Fruit fly (Drosophila melanogaster) whole organism, adult: ENCODE results near the gene Naa40.

ENCODE experiments used
- CG11617 ChIP-seq: fragments of 200-800 bp; sonication (Bioruptor generic); optimal IDR thresholded peaks from 2 replicates; lab custom pipeline; 2017; ENCODE audit warnings: mild to moderate bottlenecking, missing biosample characterization, missing genetic modification reagents, missing genetic modification characterization
- CG12768 ChIP-seq: fragments of 200-800 bp; sonication (Bioruptor generic); optimal IDR thresholded peaks from 2 replicates; lab custom pipeline; 2017; ENCODE audit warnings: missing biosample characterization, missing genetic modification characterization, mild to moderate bottlenecking, moderate library complexity, missing genetic modification reagents
- CG14711 ChIP-seq: fragments of 200-800 bp; sonication (Bioruptor generic); optimal IDR thresholded peaks from 2 replicates; lab custom pipeline; 2018; ENCODE audit warnings: missing biosample characterization, mild to moderate bottlenecking, missing genetic modification characterization, moderate library complexity
- CG1620 ChIP-seq: fragments of 200-800 bp; sonication (Bioruptor generic); optimal IDR thresholded peaks from 2 replicates; lab custom pipeline; 2016; ENCODE audit warnings: missing biosample characterization, missing genetic modification characterization
- CG33017 ChIP-seq: fragments of 200-800 bp; sonication (Bioruptor generic); optimal IDR thresholded peaks from 2 replicates; lab custom pipeline; 2018; ENCODE audit warnings: missing biosample characterization, mild to moderate bottlenecking, missing genetic modification characterization, moderate library complexity
- CG5204 ChIP-seq: fragments of 200-800 bp; sonication (Bioruptor generic); optimal IDR thresholded peaks from 2 replicates; lab custom pipeline; 2016; ENCODE audit warnings: missing biosample characterization, missing genetic modification characterization
- CG7045 ChIP-seq: fragments of 200-800 bp; sonication (Bioruptor generic); optimal IDR thresholded peaks from 2 replicates; lab custom pipeline; 2017; ENCODE audit warnings: missing biosample characterization, mild to moderate bottlenecking, missing genetic modification characterization
- CG7101 ChIP-seq: fragments of 200-800 bp; sonication (Bioruptor generic); optimal IDR thresholded peaks from 2 replicates; lab custom pipeline; 2018; ENCODE audit warnings: missing biosample characterization, mild to moderate bottlenecking, missing genetic modification characterization, moderate library complexity
- Clk ChIP-seq: fragments of 200-800 bp; sonication (Bioruptor generic); optimal IDR thresholded peaks from 2 replicates; lab custom pipeline; 2017; ENCODE audit warnings: missing biosample characterization, missing genetic modification characterization
- Crg-1 ChIP-seq: fragments of 200-800 bp; sonication (Bioruptor generic); optimal IDR thresholded peaks from 2 replicates; lab custom pipeline; 2016; ENCODE audit warnings: missing biosample characterization, missing genetic modification characterization
- Hr96 ChIP-seq: fragments of 200-800 bp; sonication (Bioruptor generic); optimal IDR thresholded peaks from 2 replicates; lab custom pipeline; 2016; ENCODE audit warnings: missing biosample characterization, missing genetic modification characterization
- Mnt ChIP-seq: fragments of 200-800 bp; sonication (Bioruptor generic); optimal IDR thresholded peaks from 2 replicates; lab custom pipeline; 2016; ENCODE audit warnings: missing biosample characterization, mild to moderate bottlenecking, missing genetic modification characterization
- bab1 ChIP-seq: fragments of 200-800 bp; sonication (Bioruptor generic); optimal IDR thresholded peaks from 3 replicates; lab custom pipeline; 2019; ENCODE audit warnings: missing biosample characterization, mild to moderate bottlenecking, missing genetic modification characterization, moderate library complexity
- cic ChIP-seq: fragments of 200-800 bp; sonication (Bioruptor generic); optimal IDR thresholded peaks from 2 replicates; lab custom pipeline; 2017; ENCODE audit warnings: missing biosample characterization, mild to moderate bottlenecking, missing genetic modification characterization, moderate library complexity
- cnc ChIP-seq, 2 experiments: fragments of >200 bp; optimal IDR thresholded peaks; 2 replicates each; lab custom pipeline; 2017
- kay ChIP-seq: fragments of 200-800 bp; sonication (Bioruptor generic); peaks from one replicate; lab custom pipeline; 2016; ENCODE audit warnings: missing biosample characterization, missing genetic modification characterization, borderline replicate concordance
- ovo ChIP-seq: fragments of 200-800 bp; sonication (Bioruptor generic); optimal IDR thresholded peaks from 2 replicates; lab custom pipeline; 2016; ENCODE audit warnings: missing biosample characterization, missing genetic modification characterization
- pad ChIP-seq: fragments of 200-800 bp; sonication (Bioruptor generic); optimal IDR thresholded peaks from 3 replicates; lab custom pipeline; 2017; ENCODE audit warnings: missing biosample characterization, missing genetic modification characterization, mild to moderate bottlenecking, moderate library complexity, missing genetic modification reagents
- tj ChIP-seq: fragments of 200-800 bp; sonication (Bioruptor generic); optimal IDR thresholded peaks from 3 replicates; lab custom pipeline; 2017; ENCODE audit warnings: missing biosample characterization, mild to moderate bottlenecking, missing genetic modification characterization, moderate library complexity
- toe ChIP-seq: fragments of 200-800 bp; sonication (Bioruptor generic); optimal IDR thresholded peaks from 2 replicates; lab custom pipeline; 2016; ENCODE audit warnings: missing biosample characterization, missing genetic modification characterization

Gene Naa40

DNA sequence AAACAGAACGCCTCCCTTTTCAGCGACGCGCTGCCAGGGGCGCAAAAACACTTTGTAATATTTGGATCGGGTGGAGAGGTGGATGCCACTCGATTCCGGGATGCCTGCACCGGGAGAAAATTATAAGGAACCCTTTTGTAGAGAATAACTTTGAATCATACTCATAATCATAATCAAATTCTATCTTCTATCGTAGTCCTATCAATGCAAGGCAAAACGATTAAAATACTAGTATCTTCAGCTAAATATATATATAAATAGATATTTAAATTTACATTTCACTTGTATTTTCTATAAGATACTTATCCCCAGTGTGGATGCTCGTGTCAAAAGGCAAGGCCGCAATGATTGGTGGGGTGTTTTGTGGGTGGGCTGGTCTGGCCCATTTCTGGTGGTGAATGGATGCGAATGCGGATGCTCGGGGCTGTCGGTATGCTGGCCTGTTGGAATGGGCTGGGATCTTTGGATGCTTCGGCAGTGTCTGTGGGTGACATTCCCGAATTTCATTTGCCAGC lies 18.9 kb downstream of the Naa40 start:
- TF ChIP-seq tj (no peak), pad (GFP tag; lab: Kevin White, UChicago) (no peak), ovo (no peak), Clk (no peak), CG14711 (tag; lab: Kevin White, UChicago) (no peak), toe (no peak), CG7101 (tag; lab: Kevin White, UChicago) (no peak), CG33017 (tag; lab: Kevin White, UChicago) (no peak), cnc (optimal IDR thresholded peaks at IDR 0.05; lab: Kevin White, UChicago) (no peak), Mnt (no peak)

dm6 chr3R:29704557-29704956 lies 20.2 kb downstream of the Naa40 start:
- TF ChIP-seq CG5204 (GFP tag; lab: Kevin White, UChicago) (no peak), toe (no peak), tj (no peak), kay (GFP tag; lab: Kevin White, UChicago) (no peak), CG33017 (tag; lab: Kevin White, UChicago) (no peak), Hr96 (GFP tag; lab: Kevin White, UChicago) (no peak), CG14711 (tag; lab: Kevin White, UChicago) (no peak), CG1620 (GFP tag; lab: Kevin White, UChicago) (no peak), cic (GFP tag; lab: Kevin White, UChicago) (no peak), bab1 (GFP tag; lab: Kevin White, UChicago) (no peak), CG7045 (GFP tag; lab: Kevin White, UChicago) (no peak), ovo (no peak), Crg-1 (GFP tag; lab: Kevin White, UChicago) (no peak), CG12768 (no peak), pad (GFP tag; lab: Kevin White, UChicago) (no peak), CG7101 (tag; lab: Kevin White, UChicago) (no peak), cnc (optimal IDR thresholded peaks at IDR 0.05; lab: Kevin White, UChicago) (no peak), Mnt (no peak), CG11617 (no peak), Clk (no peak)

dm6 chr3R:29701739-29702138 lies 23.0 kb downstream of the Naa40 start:
- TF ChIP-seq tj (no peak), CG12768 (no peak), cnc (optimal IDR thresholded peaks at IDR 0.05; lab: Kevin White, UChicago) (no peak), CG33017 (tag; lab: Kevin White, UChicago) (no peak), CG7045 (GFP tag; lab: Kevin White, UChicago) (no peak), cic (GFP tag; lab: Kevin White, UChicago) (no peak), ovo (no peak), CG7101 (tag; lab: Kevin White, UChicago) (no peak), pad (GFP tag; lab: Kevin White, UChicago) (no peak), CG14711 (tag; lab: Kevin White, UChicago) (no peak), bab1 (GFP tag; lab: Kevin White, UChicago) (no peak), toe (no peak), Crg-1 (GFP tag; lab: Kevin White, UChicago) (no peak), CG11617 (no peak), Mnt (no peak), kay (GFP tag; lab: Kevin White, UChicago) (no peak)

DNA sequence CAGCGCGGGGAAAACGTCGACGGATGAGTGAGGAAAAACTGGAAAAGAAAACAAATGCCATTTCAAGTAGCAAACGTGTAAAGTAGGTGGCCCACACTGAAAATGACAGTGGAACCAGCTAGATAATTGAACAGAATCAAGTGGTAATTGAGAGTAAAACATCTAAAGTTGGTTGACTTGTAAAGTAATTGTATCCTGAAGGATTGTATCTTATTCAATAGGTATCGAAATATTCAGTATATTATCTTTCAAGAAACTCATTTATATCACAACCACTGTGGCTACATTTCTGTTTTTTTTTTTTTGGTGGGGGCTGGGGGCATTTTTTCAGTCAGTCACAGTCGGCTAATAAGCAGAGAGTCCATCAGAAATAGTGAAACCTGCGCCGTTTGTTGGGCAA lies 25.5 kb downstream of the Naa40 start:
- TF ChIP-seq CG14711 (tag; lab: Kevin White, UChicago) (no peak), CG33017 (tag; lab: Kevin White, UChicago) (no peak), CG1620 (GFP tag; lab: Kevin White, UChicago) (no peak), cnc (optimal IDR thresholded peaks at IDR 0.05; lab: Kevin White, UChicago) (no peak), toe (no peak), Clk (no peak), ovo (no peak), CG5204 (GFP tag; lab: Kevin White, UChicago) (no peak), cic (GFP tag; lab: Kevin White, UChicago) (no peak), tj (no peak), pad (GFP tag; lab: Kevin White, UChicago) (no peak), bab1 (GFP tag; lab: Kevin White, UChicago) (no peak), CG7045 (GFP tag; lab: Kevin White, UChicago) (no peak), Mnt (no peak), CG12768 (no peak), Crg-1 (GFP tag; lab: Kevin White, UChicago) (no peak), CG11617 (no peak), CG7101 (tag; lab: Kevin White, UChicago) (no peak), Hr96 (GFP tag; lab: Kevin White, UChicago) (no peak)

dm6 chr3R:29697841-29698240 lies 26.9 kb downstream of the Naa40 start:
- TF ChIP-seq kay (GFP tag; lab: Kevin White, UChicago) (no peak), cic (GFP tag; lab: Kevin White, UChicago) (no peak), CG7101 (tag; lab: Kevin White, UChicago) (no peak), CG12768 (no peak), toe (no peak)

dm6 chr3R:29696359-29696758 lies 28.4 kb downstream of the Naa40 start:
- TF ChIP-seq Crg-1 (GFP tag; lab: Kevin White, UChicago) = no peak
- TF ChIP-seq Mnt = no peak
- no peak for TF ChIP-seq Clk
- TF ChIP-seq pad (GFP tag; lab: Kevin White, UChicago) = no peak
- no peak for TF ChIP-seq toe

dm6 chr3R:29695744-29696143 lies 29.0 kb downstream of the Naa40 start:
- TF ChIP-seq CG12768 (no peak), CG11617 (no peak), CG7101 (tag; lab: Kevin White, UChicago) (no peak), Clk (no peak)
